Worm (Caenorhabditis elegans): ENCODE data around the gene C50D2.10.

ce11 chrII:67663-68062, 31.3 kb upstream of the C50D2.10 start:
- TF ChIP-seq mel-28 (tag; optimal IDR thresholded peaks at IDR 0.05; ENCODE audit: borderline replicate concordance) = no peak
- no peak for TF ChIP-seq ceh-100 (GFP tag; IDR thresholded peaks at IDR 0.05)
- no peak for TF ChIP-seq egrh-3 (GFP tag; IDR thresholded peaks at IDR 0.05)
- TF ChIP-seq sptf-2 (GFP tag; optimal IDR thresholded peaks at IDR 0.05) = no peak
- no peak for TF ChIP-seq pha-4 (tag; optimal IDR thresholded peaks at IDR 0.05)
- no peak for TF ChIP-seq dpl-1 (GFP tag; optimal IDR thresholded peaks at IDR 0.05)
- TF ChIP-seq cebp-2 (GFP tag; IDR thresholded peaks at IDR 0.05) = no peak
- no peak for TF ChIP-seq F22D6.2 (tag; optimal IDR thresholded peaks at IDR 0.05)
- TF ChIP-seq ceh-79 (tag; optimal IDR thresholded peaks at IDR 0.05) = no peak
- TF ChIP-seq unc-62 (GFP tag; optimal IDR thresholded peaks at IDR 0.05) = no peak
